Worm (Caenorhabditis elegans): Measurements from ENCODE around the gene Y39A1A.3.

Y39A1A.3 gene

DNA sequence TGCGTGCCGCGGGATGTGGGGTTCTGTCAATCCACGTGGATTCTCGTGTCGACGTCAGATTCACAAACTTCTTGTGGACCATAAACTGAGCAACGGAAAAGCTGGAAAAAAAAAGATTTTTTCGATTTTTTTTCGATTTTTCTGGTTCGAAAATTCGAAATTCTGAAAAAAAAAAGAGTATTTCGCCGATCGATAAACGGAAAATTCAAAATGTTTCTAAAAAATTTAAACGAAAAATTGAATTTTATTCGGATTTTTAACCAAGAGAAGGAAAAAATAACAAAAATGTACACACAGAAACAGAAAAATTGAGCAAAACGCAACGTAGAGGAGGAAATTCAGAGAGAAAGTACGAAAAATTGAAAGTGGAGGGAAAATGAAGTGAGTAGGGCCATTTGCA is at the start of gene Y39A1A.3:
Gene Y39A1A.3 (minus strand): TSS at position 101 of the 400 bp plus-strand sequence.
- no peak for TF ChIP-seq tbx-2 (tag; optimal IDR thresholded peaks at IDR 0.05)
- TF ChIP-seq ama-1 (optimal IDR thresholded peaks at IDR 0.05), result peak; percentile 32

DNA sequence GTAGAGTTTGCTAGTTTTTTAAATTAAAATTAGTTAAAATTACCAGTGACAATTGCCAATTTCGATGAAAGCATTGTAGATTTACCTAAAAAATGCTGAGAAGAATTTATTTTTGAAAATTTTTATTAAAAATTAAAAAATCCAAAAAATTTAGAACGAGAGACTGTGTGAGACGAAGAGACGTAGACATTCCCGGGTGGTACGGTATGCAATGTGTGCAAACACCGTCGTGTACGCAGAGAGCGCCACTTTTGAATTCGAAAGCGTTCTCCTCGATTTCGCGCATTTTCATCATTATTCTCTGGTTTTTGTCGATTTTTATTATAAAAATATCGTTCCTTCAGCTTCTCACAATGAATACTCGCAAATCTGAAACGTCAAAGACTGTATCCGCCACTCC is 46.5 kb upstream of the Y39A1A.3 start, which contains the start of the genes dhs-11 and orc-1:
Gene dhs-11 (minus strand): TSS at position 85 of the 400 bp plus-strand sequence.
Gene orc-1 (plus strand): TSS at position 349 of the 400 bp plus-strand sequence.
- no peak for TF ChIP-seq unc-39 (tag; optimal IDR thresholded peaks at IDR 0.05)
- no peak for TF ChIP-seq zag-1 (tag; optimal IDR thresholded peaks at IDR 0.05)
- TF ChIP-seq skn-1 (tag; optimal IDR thresholded peaks at IDR 0.05), result no peak
- no peak for TF ChIP-seq daf-12 (tag; optimal IDR thresholded peaks at IDR 0.05)
- TF ChIP-seq aly-2 (tag; optimal IDR thresholded peaks at IDR 0.05), result no peak
- TF ChIP-seq fkh-10 (GFP tag; optimal IDR thresholded peaks at IDR 0.05), result no peak
- no peak for TF ChIP-seq pqm-1 (tag; optimal IDR thresholded peaks at IDR 0.05)
- TF ChIP-seq nhr-23 (tag; optimal IDR thresholded peaks at IDR 0.05), result peak; percentile 25
- no peak for TF ChIP-seq elt-1 (tag; optimal IDR thresholded peaks at IDR 0.05)
- TF ChIP-seq ama-1 (optimal IDR thresholded peaks at IDR 0.05), result no peak
- no peak for TF ChIP-seq nhr-76 (tag; optimal IDR thresholded peaks at IDR 0.05)
- no peak for TF ChIP-seq R02D3.7 (tag; optimal IDR thresholded peaks at IDR 0.05)
- TF ChIP-seq nfya-1 (tag; optimal IDR thresholded peaks at IDR 0.05; ENCODE audit: insufficient read depth), result peak; percentile 85
- TF ChIP-seq ceh-82 (tag; optimal IDR thresholded peaks at IDR 0.05), result no peak
- TF ChIP-seq mdl-1 (tag; optimal IDR thresholded peaks at IDR 0.05), result no peak
- TF ChIP-seq sea-2 (GFP tag; optimal IDR thresholded peaks at IDR 0.05), result no peak
- no peak for TF ChIP-seq fos-1 (tag; optimal IDR thresholded peaks at IDR 0.05)
- no peak for TF ChIP-seq nhr-12 (tag; optimal IDR thresholded peaks at IDR 0.05)
- no peak for TF ChIP-seq unc-62 (GFP tag; optimal IDR thresholded peaks at IDR 0.05)
- no peak for TF ChIP-seq nhr-43 (tag; optimal IDR thresholded peaks at IDR 0.05; ENCODE audit: poor library complexity, severe bottlenecking)
- TF ChIP-seq lin-39 (tag; optimal IDR thresholded peaks at IDR 0.05), result peak; percentile 6
- TF ChIP-seq eor-1 (tag; optimal IDR thresholded peaks at IDR 0.05), result no peak
- peak; percentile 45 for TF ChIP-seq lin-15B (tag; optimal IDR thresholded peaks at IDR 0.05)
- TF ChIP-seq tbx-2 (tag; optimal IDR thresholded peaks at IDR 0.05), result no peak
- no peak for TF ChIP-seq ztf-4 (tag; optimal IDR thresholded peaks at IDR 0.05)
- peak; percentile 34 for TF ChIP-seq snpc-4 (tag; optimal IDR thresholded peaks at IDR 0.05)
- peak; percentile 6 for TF ChIP-seq nhr-25 (tag; optimal IDR thresholded peaks at IDR 0.05)
- no peak for TF ChIP-seq ceh-9 (tag; optimal IDR thresholded peaks at IDR 0.05)
- TF ChIP-seq pha-4 (tag; optimal IDR thresholded peaks at IDR 0.05), result peak; percentile 73
- no peak for TF ChIP-seq mml-1 (tag; optimal IDR thresholded peaks at IDR 0.05)
- TF ChIP-seq egl-27 (tag; optimal IDR thresholded peaks at IDR 0.05), result no peak
- no peak for TF ChIP-seq nhr-237 (tag; optimal IDR thresholded peaks at IDR 0.05)
- no peak for TF ChIP-seq nhr-77 (tag; optimal IDR thresholded peaks at IDR 0.05)
- peak; percentile 13 for TF ChIP-seq hmg-11 (tag; optimal IDR thresholded peaks at IDR 0.05)
- no peak for TF ChIP-seq fkh-2 (tag; optimal IDR thresholded peaks at IDR 0.05)

DNA sequence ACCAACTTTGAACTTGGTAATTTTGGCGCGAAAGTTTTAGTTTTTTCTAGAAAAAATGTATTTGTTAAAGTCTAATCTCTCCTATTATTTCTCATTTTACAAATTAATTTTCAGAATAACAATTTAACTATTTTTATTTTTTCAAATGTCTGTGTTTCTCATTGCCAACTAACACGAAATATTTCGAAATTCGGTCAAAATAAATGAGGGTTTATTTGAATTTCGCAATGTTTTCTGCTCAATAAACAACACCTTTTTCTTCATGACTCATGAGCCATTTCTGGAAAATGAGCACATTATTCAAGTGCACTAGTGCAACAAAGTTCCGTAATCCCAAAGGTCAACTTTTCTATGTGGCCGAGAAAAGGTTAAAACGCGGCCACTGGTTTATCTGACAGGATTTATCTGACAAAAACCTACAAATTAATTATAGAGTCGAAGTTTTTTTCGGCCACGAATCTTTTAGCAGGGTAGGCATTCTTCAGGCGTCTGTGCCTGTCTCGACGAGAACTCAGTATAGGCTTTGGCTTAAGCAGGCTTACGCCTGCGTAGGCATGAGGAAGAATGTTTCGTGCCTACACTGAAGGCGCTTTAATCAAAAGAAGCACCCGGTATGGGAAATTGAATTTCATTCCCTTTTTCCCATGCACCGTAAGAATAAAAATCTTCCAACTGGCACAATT is 42.2 kb upstream of the Y39A1A.3 start, which contains the start of gene Y39A1A.27:
Gene Y39A1A.27 (plus strand): TSS at position 633 of the 683 bp plus-strand sequence.
- TF ChIP-seq mdl-1 (tag; optimal IDR thresholded peaks at IDR 0.05) (no peak), ceh-28 (tag; optimal IDR thresholded peaks at IDR 0.05) (no peak), pha-4 (tag; optimal IDR thresholded peaks at IDR 0.05) (no peak), nhr-67 (tag; optimal IDR thresholded peaks at IDR 0.05) (no peak), eor-1 (tag; optimal IDR thresholded peaks at IDR 0.05) (no peak), nhr-23 (tag; optimal IDR thresholded peaks at IDR 0.05) (no peak), lsy-12 (tag; optimal IDR thresholded peaks at IDR 0.05) (no peak), tbx-2 (tag; optimal IDR thresholded peaks at IDR 0.05) (no peak), fos-1 (tag; optimal IDR thresholded peaks at IDR 0.05) (no peak), zag-1 (tag; optimal IDR thresholded peaks at IDR 0.05) (no peak), hmg-11 (tag; optimal IDR thresholded peaks at IDR 0.05) (no peak), sea-2 (GFP tag; optimal IDR thresholded peaks at IDR 0.05) (no peak)

DNA sequence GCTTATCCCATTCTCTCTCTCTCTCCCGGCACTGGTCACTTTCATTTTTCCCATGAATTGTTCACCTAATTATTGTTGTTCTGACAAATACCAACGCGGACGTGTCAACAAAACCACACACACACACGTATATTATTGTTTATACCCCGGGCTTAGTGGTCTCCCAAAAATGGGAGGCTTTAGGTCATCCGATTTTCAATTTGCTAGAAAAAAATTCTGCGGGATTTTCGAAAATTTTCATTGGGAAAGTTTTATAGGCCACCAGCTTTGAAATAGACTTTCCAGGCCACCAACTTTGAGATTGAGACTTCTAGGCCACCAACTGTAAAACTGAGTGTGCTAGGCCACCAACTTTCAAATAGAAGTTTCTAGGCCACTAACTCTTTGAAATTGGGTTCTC is 41.6 kb upstream of the Y39A1A.3 start:
- TF ChIP-seq fkh-10 (GFP tag; optimal IDR thresholded peaks at IDR 0.05) (no peak), pha-4 (tag; optimal IDR thresholded peaks at IDR 0.05) (peak; percentile 31), skn-1 (tag; optimal IDR thresholded peaks at IDR 0.05) (no peak), ZK546.5 (tag; optimal IDR thresholded peaks at IDR 0.05) (no peak), nhr-23 (tag; optimal IDR thresholded peaks at IDR 0.05) (no peak)
